Fruit fly (Drosophila melanogaster) Kc167 (cell line): ENCODE results near the gene nuf.

Experiments
- Myc ChIP-seq: fragments of >200 bp; optimal IDR thresholded peaks from 2 replicates; lab custom pipeline; 2017; ENCODE audit warnings: missing external identifiers
- h ChIP-seq: fragments of >200 bp; optimal IDR thresholded peaks from 3 replicates; lab custom pipeline; 2018; ENCODE audit warnings: missing external identifiers
- psq ChIP-seq: fragments of >200 bp; optimal IDR thresholded peaks from 2 replicates; lab custom pipeline; 2017; ENCODE audit warnings: missing external identifiers
- ttk ChIP-seq: sonication (Bioruptor generic); optimal IDR thresholded peaks from 2 replicates; lab custom pipeline; 2017; ENCODE audit warnings: missing external identifiers

dm6 chr3L:14145666-14146314, 44.9 kb upstream of the nuf start:
- no peak for TF ChIP-seq ttk (lab: Kevin White, UChicago)
- no peak for TF ChIP-seq psq
- TF ChIP-seq Myc: no peak
- no peak for TF ChIP-seq h (lab: Kevin White, UChicago)
